Fruit fly (Drosophila melanogaster) whole organism, embryonic: ENCODE data around the gene CG10383.
A peak's percentile ranks its signal among the peaks of the same experiment; 100 is the strongest.

Experiments used
- Blimp-1 ChIP-seq: fragments of 200-800 bp; sonication (Bioruptor generic); optimal IDR thresholded peaks from 3 replicates; lab custom pipeline; 2018; ENCODE audit warnings: missing biosample characterization, missing genetic modification characterization, mild to moderate bottlenecking, moderate library complexity, missing genetic modification reagents
- CG10147 ChIP-seq: fragments of 200-800 bp; sonication (Bioruptor generic); optimal IDR thresholded peaks from 2 replicates; lab custom pipeline; 2019; ENCODE audit warnings: missing biosample characterization, mild to moderate bottlenecking, missing genetic modification characterization, moderate library complexity
- CG11085 ChIP-seq: fragments of 200-800 bp; sonication (Bioruptor generic); IDR thresholded peaks from 2 replicates; pipeline ENCODE4 v1.3.6; 2022; ENCODE audit warnings: missing biosample characterization, missing genetic modification characterization
- CG11398 ChIP-seq: fragments of 200-800 bp; sonication (Bioruptor generic); optimal IDR thresholded peaks from 2 replicates; lab custom pipeline; 2016; ENCODE audit warnings: missing biosample characterization, missing genetic modification characterization
- CG11560 ChIP-seq: fragments of 200-800 bp; sonication (Bioruptor generic); IDR thresholded peaks from 3 replicates; pipeline ENCODE4 v1.3.6; 2022; ENCODE audit warnings: missing biosample characterization, missing genetic modification characterization
- CG11695 ChIP-seq: fragments of 200-800 bp; sonication (Bioruptor generic); IDR thresholded peaks from 3 replicates; pipeline ENCODE4 v1.3.6; 2022; ENCODE audit warnings: missing biosample characterization, missing genetic modification characterization
- CG12744 ChIP-seq: fragments of 200-800 bp; sonication (Bioruptor generic); optimal IDR thresholded peaks from 2 replicates; lab custom pipeline; 2016; ENCODE audit warnings: missing biosample characterization, missing genetic modification characterization
- CG13894 ChIP-seq: fragments of 200-800 bp; sonication (Bioruptor generic); optimal IDR thresholded peaks from 3 replicates; lab custom pipeline; 2018; ENCODE audit warnings: missing biosample characterization, mild to moderate bottlenecking, missing genetic modification characterization, moderate library complexity
- CG16813 ChIP-seq: fragments of 200-800 bp; sonication (Bioruptor generic); IDR thresholded peaks from 3 replicates; pipeline ENCODE4 v1.3.6; 2022; ENCODE audit warnings: missing biosample characterization, missing genetic modification characterization; ENCODE audit not compliant: partially characterized antibody
- CG17328 ChIP-seq: fragments of 200-800 bp; sonication (Bioruptor generic); IDR thresholded peaks from 2 replicates; pipeline ENCODE4 v1.3.6; 2022; ENCODE audit warnings: missing biosample characterization, missing genetic modification characterization
- CG17361 ChIP-seq: fragments of 200-800 bp; sonication (Bioruptor generic); IDR thresholded peaks from 3 replicates; pipeline ENCODE4 v1.3.6; 2022; ENCODE audit warnings: missing biosample characterization, missing genetic modification characterization
- CG18011 ChIP-seq: fragments of 200-800 bp; sonication (Bioruptor generic); optimal IDR thresholded peaks from 2 replicates; lab custom pipeline; 2017; ENCODE audit warnings: missing biosample characterization, missing genetic modification characterization, mild to moderate bottlenecking, moderate library complexity, missing genotype
- CG2202 ChIP-seq: fragments of 200-800 bp; sonication (Bioruptor generic); optimal IDR thresholded peaks from 2 replicates; lab custom pipeline; 2018; ENCODE audit warnings: missing biosample characterization, mild to moderate bottlenecking, missing genetic modification characterization
- CG30020 ChIP-seq: fragments of 200-800 bp; optimal IDR thresholded peaks from 2 replicates; lab custom pipeline; 2019; ENCODE audit warnings: missing biosample characterization, mild to moderate bottlenecking, missing genetic modification characterization, moderate library complexity
- CG30431 ChIP-seq: fragments of 200-800 bp; sonication (Bioruptor generic); optimal IDR thresholded peaks from 2 replicates; lab custom pipeline; 2017; ENCODE audit warnings: missing biosample characterization, missing genetic modification characterization
- CG32532 ChIP-seq: fragments of 200-800 bp; sonication (Bioruptor generic); IDR thresholded peaks from 2 replicates; pipeline ENCODE4 v1.3.6; 2022; ENCODE audit warnings: missing biosample characterization, missing genetic modification characterization
- CG3838 ChIP-seq: fragments of 200-800 bp; sonication (Bioruptor generic); optimal IDR thresholded peaks from 3 replicates; lab custom pipeline; 2016; ENCODE audit warnings: missing biosample characterization, missing genetic modification characterization
- CG6254 ChIP-seq: fragments of 200-800 bp; sonication (Bioruptor generic); optimal IDR thresholded peaks from 3 replicates; lab custom pipeline; 2017; ENCODE audit warnings: mild to moderate bottlenecking, missing biosample characterization, missing genetic modification reagents, missing genetic modification characterization
- D19B ChIP-seq: fragments of 200-800 bp; sonication (Bioruptor generic); optimal IDR thresholded peaks from 2 replicates; lab custom pipeline; 2017; ENCODE audit warnings: missing biosample characterization, mild to moderate bottlenecking, missing genetic modification characterization
- Dfd ChIP-seq, 2 experiments: fragments of >200 bp; optimal IDR thresholded peaks; 2 replicates each; lab custom pipeline; 2017; ENCODE audit warnings: missing biosample characterization in 2 of 2, missing genetic modification characterization in 2 of 2
- E2f2 ChIP-seq: fragments of 200-800 bp; sonication (Bioruptor generic); IDR thresholded peaks from 2 replicates; pipeline ENCODE4 v1.3.6; 2022; ENCODE audit warnings: missing biosample characterization, missing genetic modification characterization
- Gsc ChIP-seq: fragments of 200-800 bp; sonication (Bioruptor generic); IDR thresholded peaks from 2 replicates; pipeline ENCODE4 v1.3.6; 2022; ENCODE audit warnings: missing biosample characterization, missing genetic modification characterization
- Lim3 ChIP-seq: fragments of 200-800 bp; sonication (Bioruptor generic); IDR thresholded peaks from 2 replicates; pipeline ENCODE4 v1.3.6; 2022; ENCODE audit warnings: missing biosample characterization, missing genetic modification characterization
- MTF-1 ChIP-seq: fragments of 200-800 bp; sonication (Bioruptor generic); optimal IDR thresholded peaks from 2 replicates; lab custom pipeline; 2018; ENCODE audit warnings: missing biosample characterization, mild to moderate bottlenecking, missing genetic modification characterization, borderline replicate concordance
- Myb ChIP-seq: fragments of 200-800 bp; sonication (Bioruptor generic); optimal IDR thresholded peaks from 2 replicates; lab custom pipeline; 2016; ENCODE audit warnings: missing biosample characterization, missing genetic modification characterization
- Oli ChIP-seq: fragments of 200-800 bp; sonication (Bioruptor generic); optimal IDR thresholded peaks from 2 replicates; lab custom pipeline; 2018; ENCODE audit warnings: missing biosample characterization, mild to moderate bottlenecking, missing genetic modification characterization, moderate library complexity
- Poxn ChIP-seq: fragments of 200-800 bp; sonication (Bioruptor generic); IDR thresholded peaks from 2 replicates; pipeline ENCODE4 v1.3.6; 2022; ENCODE audit warnings: missing biosample characterization, missing genetic modification characterization
- Sox100B ChIP-seq: fragments of 200-800 bp; sonication (Bioruptor generic); optimal IDR thresholded peaks from 3 replicates; lab custom pipeline; 2018; ENCODE audit warnings: missing biosample characterization, mild to moderate bottlenecking, missing genetic modification characterization
- Sox102F ChIP-seq: fragments of 200-800 bp; sonication (Bioruptor generic); optimal IDR thresholded peaks from 2 replicates; lab custom pipeline; 2018; ENCODE audit warnings: missing biosample characterization, mild to moderate bottlenecking, missing genetic modification characterization, moderate library complexity
- Xbp1 ChIP-seq: fragments of 200-800 bp; sonication (Bioruptor generic); optimal IDR thresholded peaks from 3 replicates; lab custom pipeline; 2016; ENCODE audit warnings: missing biosample characterization, mild to moderate bottlenecking, missing genetic modification characterization
- ase ChIP-seq: fragments of 200-800 bp; sonication (Bioruptor generic); IDR thresholded peaks from 3 replicates; pipeline ENCODE4 v1.3.6; 2022; ENCODE audit warnings: missing biosample characterization, missing genetic modification characterization
- bsh ChIP-seq, 2 experiments: fragments of 200-800 bp; sonication (Bioruptor generic); optimal IDR thresholded peaks; 2 replicates each; lab custom pipeline; 2017 to 2018; ENCODE audit warnings: mild to moderate bottlenecking in 2 of 2, missing biosample characterization in 2 of 2, missing genetic modification characterization in 2 of 2, moderate library complexity in 1 of 2
- cad ChIP-seq: fragments of >200 bp; optimal IDR thresholded peaks from 2 replicates; lab custom pipeline; 2017; ENCODE audit warnings: missing biosample characterization, missing genetic modification characterization
- cg ChIP-seq: fragments of 200-800 bp; sonication (Bioruptor generic); optimal IDR thresholded peaks from 3 replicates; lab custom pipeline; 2019; ENCODE audit warnings: missing biosample characterization, mild to moderate bottlenecking, missing genetic modification characterization, moderate library complexity
- corto ChIP-seq: fragments of 200-800 bp; sonication (Bioruptor generic); optimal IDR thresholded peaks from 2 replicates; lab custom pipeline; 2016; ENCODE audit warnings: missing biosample characterization, mild to moderate bottlenecking, missing genetic modification characterization, moderate library complexity
- croc ChIP-seq: fragments of 200-800 bp; sonication (Bioruptor generic); conservative IDR thresholded peaks from 3 replicates; pipeline ENCODE4 v1.3.6; 2022; ENCODE audit warnings: missing biosample characterization, missing genetic modification characterization
- cwo ChIP-seq: fragments of 200-800 bp; sonication (Bioruptor generic); optimal IDR thresholded peaks from 3 replicates; lab custom pipeline; 2017; ENCODE audit warnings: missing biosample characterization, missing genetic modification characterization, mild to moderate bottlenecking, moderate library complexity, missing genetic modification reagents
- dimm ChIP-seq: fragments of 200-800 bp; sonication (Bioruptor generic); IDR thresholded peaks from 2 replicates; pipeline ENCODE4 v1.3.6; 2022; ENCODE audit warnings: missing biosample characterization, missing genetic modification characterization
- dmrt99B ChIP-seq: fragments of 200-800 bp; sonication (Bioruptor generic); optimal IDR thresholded peaks from 2 replicates; lab custom pipeline; 2018; ENCODE audit warnings: missing biosample characterization, mild to moderate bottlenecking, missing genetic modification characterization, moderate library complexity
- dysf ChIP-seq: fragments of 200-800 bp; sonication (Bioruptor generic); IDR thresholded peaks from 3 replicates; pipeline ENCODE4 v1.3.6; 2022; ENCODE audit warnings: missing biosample characterization, missing genetic modification characterization
- eve ChIP-seq, 2 experiments: fragments of >200 bp; optimal IDR thresholded peaks; 2 replicates each; lab custom pipeline; 2017; ENCODE audit warnings: missing biosample characterization in 2 of 2, missing genetic modification characterization in 2 of 2
- gem ChIP-seq: fragments of 200-800 bp; sonication (Bioruptor generic); optimal IDR thresholded peaks from 2 replicates; lab custom pipeline; 2019; ENCODE audit warnings: missing biosample characterization, mild to moderate bottlenecking, missing genetic modification characterization, moderate library complexity
- maf-S ChIP-seq: fragments of 200-800 bp; sonication (Bioruptor generic); optimal IDR thresholded peaks from 2 replicates; lab custom pipeline; 2016; ENCODE audit warnings: missing biosample characterization, missing genetic modification characterization
- pan ChIP-seq, 4 experiments: fragments of >200 bp in 3 of 4; fragments of 200-800 bp in 1 of 4; sonication (Bioruptor generic) in 1 of 4; optimal IDR thresholded peaks in 3 of 4; IDR thresholded peaks in 1 of 4; 2 replicates each; pipeline versions ENCODE4 v1.3.6 to Lab custom; 2017 to 2022; ENCODE audit warnings: missing biosample characterization in 2 of 4, missing genetic modification characterization in 2 of 4, mixed read lengths in 1 of 4
- sim ChIP-seq: fragments of 200-800 bp; sonication (Bioruptor generic); IDR thresholded peaks from 2 replicates; pipeline ENCODE4 v1.3.6; 2022; ENCODE audit warnings: missing biosample characterization, missing genetic modification characterization
- slou ChIP-seq: fragments of 200-800 bp; sonication (Bioruptor generic); optimal IDR thresholded peaks from 3 replicates; lab custom pipeline; 2016; ENCODE audit warnings: missing biosample characterization, missing genetic modification characterization
- sna ChIP-seq: fragments of 200-800 bp; sonication (Bioruptor generic); IDR thresholded peaks from 2 replicates; pipeline ENCODE4 v1.3.6; 2022; ENCODE audit warnings: missing biosample characterization, missing genetic modification characterization; ENCODE audit not compliant: partially characterized antibody
- ssp ChIP-seq: fragments of 200-800 bp; sonication (Bioruptor generic); IDR thresholded peaks from 2 replicates; pipeline ENCODE4 v1.3.6; 2022; ENCODE audit warnings: missing biosample characterization, missing genetic modification characterization
- vfl ChIP-seq: fragments of 200-800 bp; sonication (Bioruptor generic); optimal IDR thresholded peaks from 2 replicates; lab custom pipeline; 2016; ENCODE audit warnings: missing biosample characterization, missing genetic modification characterization
- zfh1 ChIP-seq: fragments of 200-800 bp; sonication (Bioruptor generic); IDR thresholded peaks from 3 replicates; pipeline ENCODE4 v1.3.6; 2022; ENCODE audit warnings: missing biosample characterization, missing genetic modification characterization

CG10383 gene

DNA sequence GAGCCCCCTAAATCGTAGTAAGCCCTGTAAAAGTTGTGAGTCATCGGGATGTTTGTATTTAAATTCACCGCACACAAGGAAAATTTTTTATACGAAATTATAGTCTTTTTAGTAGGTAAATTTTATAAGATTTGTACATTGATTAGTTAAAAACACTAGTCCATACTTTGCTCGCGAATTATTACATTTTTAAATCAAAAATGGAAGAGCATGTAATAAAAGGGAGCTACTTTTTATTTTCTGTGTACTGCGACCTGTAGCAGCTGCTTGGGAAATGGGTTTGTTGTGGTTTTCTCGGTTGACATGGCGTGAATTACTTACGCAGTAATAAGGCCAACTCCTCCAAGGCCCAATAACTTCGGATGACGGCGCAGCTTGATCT is 687 bp downstream of the CG10383 start:
- TF ChIP-seq sim (GFP tag; lab: Robert Waterston, UW): no peak
- no peak for TF ChIP-seq CG11085 (GFP tag; lab: Robert Waterston, UW)
- TF ChIP-seq MTF-1 (GFP tag; lab: Kevin White, UChicago): no peak
- no peak for TF ChIP-seq Dfd (GFP tag; optimal IDR thresholded peaks at IDR 0.05; lab: Kevin White, UChicago)
- TF ChIP-seq cwo (GFP tag; lab: Kevin White, UChicago): no peak
- no peak for TF ChIP-seq ase (GFP tag; lab: Robert Waterston, UW)
- no peak for TF ChIP-seq CG30431 (GFP tag; lab: Kevin White, UChicago)
- no peak; the same call in 1 of the 2 replicates for TF ChIP-seq CG17328 (GFP tag; lab: Robert Waterston, UW)
- no peak for TF ChIP-seq CG3838
- peak; percentile 41 for TF ChIP-seq dmrt99B
- no peak for TF ChIP-seq croc (GFP tag; lab: Robert Waterston, UW)
- TF ChIP-seq CG11398 (GFP tag; lab: Kevin White, UChicago): no peak
- no peak for TF ChIP-seq pan (optimal IDR thresholded peaks at IDR 0.05; lab: Kevin White, UChicago)
- TF ChIP-seq pan (GFP tag; optimal IDR thresholded peaks at IDR 0.05 in 1 of 2, IDR thresholded peaks at IDR 0.05 in 1 of 2): no peak
- TF ChIP-seq ssp (GFP tag; lab: Robert Waterston, UW): peak; percentile 30; the same call in 1 of the 2 replicates
- no peak for TF ChIP-seq CG10147
- no peak for TF ChIP-seq corto
- no peak; the same call in 2 of the 3 replicates for TF ChIP-seq CG17361 (GFP tag; lab: Robert Waterston, UW)
- no peak for TF ChIP-seq maf-S (GFP tag; lab: Kevin White, UChicago)
- TF ChIP-seq CG18011 (GFP tag; lab: Kevin White, UChicago): no peak
- no peak for TF ChIP-seq Sox100B (GFP tag; lab: Kevin White, UChicago)
- TF ChIP-seq CG2202 (tag; lab: Kevin White, UChicago): no peak
- no peak for TF ChIP-seq cg
- TF ChIP-seq CG11560: no peak
- TF ChIP-seq Blimp-1 (GFP tag; lab: Kevin White, UChicago): no peak
- TF ChIP-seq CG13894 (tag; lab: Kevin White, UChicago): no peak
- TF ChIP-seq CG30020 (tag; lab: Kevin White, UChicago): no peak
- peak; percentile 66 for TF ChIP-seq Sox102F (GFP tag; lab: Kevin White, UChicago)
- no peak for TF ChIP-seq Lim3 (GFP tag; lab: Robert Waterston, UW)
- no peak for TF ChIP-seq Myb (GFP tag; lab: Kevin White, UChicago)
- peak; percentile 63; the same call in 2 of the 3 replicates for TF ChIP-seq dysf (GFP tag; lab: Robert Waterston, UW)
- peak; percentile 76 for TF ChIP-seq gem (tag; lab: Kevin White, UChicago)
- TF ChIP-seq eve (GFP tag; optimal IDR thresholded peaks at IDR 0.05; lab: Kevin White, UChicago): no peak
- no peak for TF ChIP-seq Gsc (GFP tag; lab: Robert Waterston, UW)
- no peak for TF ChIP-seq CG6254
- TF ChIP-seq CG12744 (GFP tag; lab: Kevin White, UChicago): no peak
- TF ChIP-seq dimm (GFP tag; lab: Robert Waterston, UW): no peak
- peak in 1 of 2 experiments; percentile 68 for TF ChIP-seq bsh (GFP tag; optimal IDR thresholded peaks at IDR 0.05; lab: Kevin White, UChicago)
- no peak for TF ChIP-seq vfl (GFP tag; lab: Kevin White, UChicago)
- no peak for TF ChIP-seq cad
- TF ChIP-seq E2f2 (GFP tag; lab: Robert Waterston, UW): no peak
- TF ChIP-seq Poxn (GFP tag; lab: Robert Waterston, UW): no peak
- no peak for TF ChIP-seq D19B (GFP tag; lab: Kevin White, UChicago)
- TF ChIP-seq CG16813 (GFP tag; lab: Robert Waterston, UW): no peak
- TF ChIP-seq slou: no peak
- TF ChIP-seq Oli (tag; lab: Kevin White, UChicago): peak; percentile 31
- peak; percentile 62 for TF ChIP-seq CG11695
- TF ChIP-seq Xbp1 (GFP tag; lab: Kevin White, UChicago): no peak
- peak; percentile 48; the same call in 1 of the 3 replicates for TF ChIP-seq zfh1
- no peak for TF ChIP-seq sna (GFP tag; lab: Robert Waterston, UW)
- TF ChIP-seq CG32532 (GFP tag; lab: Robert Waterston, UW): no peak
